Worm (Caenorhabditis elegans) whole organism, young adult: ENCODE results near the gene nfki-1.

Experiments
- B0336.3 ChIP-seq: fragments of 200-800 bp; sonication (Bioruptor generic); IDR thresholded peaks from 2 replicates; pipeline ENCODE4 v1.3.6; 2022; ENCODE audit warnings: missing genetic modification characterization, missing compliant biosample characterization
- C06A6.2 ChIP-seq: fragments of 200-800 bp; sonication (Bioruptor generic); conservative IDR thresholded peaks from 2 replicates; pipeline ENCODE4 v1.3.6; 2022; ENCODE audit warnings: missing genetic modification characterization, missing compliant biosample characterization
- F22D6.2 ChIP-seq: sonication (generic microtip); optimal IDR thresholded peaks from 2 replicates; lab custom pipeline; 2016; ENCODE audit warnings: mild to moderate bottlenecking, missing genetic modification characterization, missing compliant biosample characterization
- F49E8.2 ChIP-seq: sonication (generic microtip); optimal IDR thresholded peaks from 3 replicates; lab custom pipeline; 2017; ENCODE audit warnings: missing genetic modification characterization, mild to moderate bottlenecking, missing compliant biosample characterization, antibody characterized with exemption, moderate library complexity; ENCODE audit not compliant: insufficient read depth
- K12H6.12 ChIP-seq: fragments of 200-800 bp; sonication (Bioruptor generic); optimal IDR thresholded peaks from 2 replicates; lab custom pipeline; 2018; ENCODE audit warnings: mild to moderate bottlenecking, missing genetic modification characterization, missing compliant biosample characterization
- T07F8.4 ChIP-seq: sonication (generic microtip); optimal IDR thresholded peaks from 2 replicates; lab custom pipeline; 2016; ENCODE audit warnings: mild to moderate bottlenecking, missing genetic modification characterization, moderate library complexity, missing compliant biosample characterization
- Y56A3A.18 ChIP-seq: fragments of 200-800 bp; sonication (Bioruptor generic); IDR thresholded peaks from 2 replicates; pipeline ENCODE4 v1.3.6; 2022; ENCODE audit warnings: missing genetic modification reagents, missing genetic modification characterization, missing compliant biosample characterization
- Y67H2A.10 ChIP-seq: fragments of 200-800 bp; sonication (Bioruptor generic); conservative IDR thresholded peaks from 2 replicates; pipeline ENCODE4 v1.3.6; 2022; ENCODE audit warnings: missing genetic modification reagents, missing genetic modification characterization, missing compliant biosample characterization
- ZK185.1 ChIP-seq: sonication (generic microtip); optimal IDR thresholded peaks from 2 replicates; lab custom pipeline; 2016; ENCODE audit warnings: mild to moderate bottlenecking, missing genetic modification characterization, missing compliant biosample characterization; ENCODE audit not compliant: poor library complexity, severe bottlenecking
- ama-1 ChIP-seq, 3 experiments: fragments of 150-350 bp in 1 of 3; sonication (generic microtip) in 2 of 3; optimal IDR thresholded peaks; 2 replicates each; lab custom pipeline; 2014 to 2018; ENCODE audit warnings: missing biosample characterization in 2 of 3, missing genetic modification characterization in 2 of 3, missing genetic modification reagents in 2 of 3
- attf-5 ChIP-seq: fragments of 200-800 bp; sonication (Bioruptor generic); optimal IDR thresholded peaks from 2 replicates; lab custom pipeline; 2018; ENCODE audit warnings: mild to moderate bottlenecking, missing genetic modification characterization, missing compliant biosample characterization
- cebp-1 ChIP-seq, 2 experiments: fragments of 200-800 bp in 1 of 2; sonication (Bioruptor generic) in 1 of 2; sonication (generic microtip) in 1 of 2; IDR thresholded peaks in 1 of 2; optimal IDR thresholded peaks in 1 of 2; 2 replicates each; pipeline versions ENCODE4 v1.3.6 to Lab custom; 2017 to 2022; ENCODE audit warnings: missing compliant biosample characterization in 2 of 2, missing genetic modification characterization in 2 of 2, mild to moderate bottlenecking in 1 of 2, missing genetic modification reagents in 1 of 2, moderate library complexity in 1 of 2
- ceh-100 ChIP-seq: fragments of 200-800 bp; sonication (Bioruptor generic); IDR thresholded peaks from 2 replicates; pipeline ENCODE4 v1.3.6; 2022; ENCODE audit warnings: missing genetic modification reagents, missing genetic modification characterization, missing compliant biosample characterization
- ceh-27 ChIP-seq: fragments of 200-800 bp; sonication (Bioruptor generic); optimal IDR thresholded peaks from 2 replicates; lab custom pipeline; 2018; ENCODE audit warnings: mild to moderate bottlenecking, missing genetic modification characterization, moderate library complexity, missing compliant biosample characterization
- ceh-40 ChIP-seq: fragments of 200-800 bp; sonication (Bioruptor generic); IDR thresholded peaks from 2 replicates; pipeline ENCODE4 v1.3.6; 2022; ENCODE audit warnings: missing genetic modification characterization, missing compliant biosample characterization
- ceh-58 ChIP-seq: fragments of 200-800 bp; sonication (Bioruptor generic); IDR thresholded peaks from 2 replicates; pipeline ENCODE4 v1.3.6; 2022; ENCODE audit warnings: missing genetic modification characterization, missing compliant biosample characterization
- ceh-91 ChIP-seq: fragments of 200-800 bp; sonication (Bioruptor generic); IDR thresholded peaks from 2 replicates; pipeline ENCODE4 v1.3.6; 2022; ENCODE audit warnings: missing genetic modification reagents, missing genetic modification characterization, missing compliant biosample characterization
- die-1 ChIP-seq: sonication (generic microtip); optimal IDR thresholded peaks from 2 replicates; lab custom pipeline; 2016; ENCODE audit warnings: missing genotype, mild to moderate bottlenecking, missing genetic modification characterization, missing compliant biosample characterization
- dpff-1 ChIP-seq: sonication (generic microtip); optimal IDR thresholded peaks from 2 replicates; lab custom pipeline; 2017; ENCODE audit warnings: mild to moderate bottlenecking, missing genetic modification characterization, missing compliant biosample characterization
- ets-4 ChIP-seq: fragments of 200-800 bp; sonication (Bioruptor generic); optimal IDR thresholded peaks from 2 replicates; lab custom pipeline; 2018; ENCODE audit warnings: mild to moderate bottlenecking, missing genetic modification characterization, missing compliant biosample characterization
- fkh-3 ChIP-seq: sonication (generic microtip); optimal IDR thresholded peaks from 2 replicates; lab custom pipeline; 2016; ENCODE audit warnings: mild to moderate bottlenecking, missing genetic modification characterization, missing compliant biosample characterization
- lin-26 ChIP-seq: fragments of 200-800 bp; sonication (Bioruptor generic); IDR thresholded peaks from 2 replicates; pipeline ENCODE4 v1.3.6; 2022; ENCODE audit warnings: missing genetic modification reagents, missing genetic modification characterization, missing compliant biosample characterization
- lin-54 ChIP-seq: fragments of 200-800 bp; sonication (Bioruptor generic); optimal IDR thresholded peaks from 2 replicates; lab custom pipeline; 2018; ENCODE audit warnings: mild to moderate bottlenecking, missing genetic modification characterization, missing compliant biosample characterization
- lir-1 ChIP-seq: fragments of 200-800 bp; sonication (Bioruptor generic); conservative IDR thresholded peaks from 2 replicates; pipeline ENCODE4 v1.3.6; 2022; ENCODE audit warnings: missing genetic modification reagents, missing genetic modification characterization, missing compliant biosample characterization
- lsy-27 ChIP-seq: sonication (generic microtip); optimal IDR thresholded peaks from 2 replicates; lab custom pipeline; 2017; ENCODE audit warnings: missing genetic modification characterization, mild to moderate bottlenecking, missing compliant biosample characterization, antibody characterized with exemption, missing genotype, borderline replicate concordance; ENCODE audit not compliant: insufficient read depth
- nfya-2 ChIP-seq: fragments of 200-800 bp; sonication (Bioruptor generic); IDR thresholded peaks from 2 replicates; pipeline ENCODE4 v1.3.6; 2022; ENCODE audit warnings: missing genetic modification reagents, missing genetic modification characterization, missing compliant biosample characterization
- nhr-179 ChIP-seq: sonication (generic microtip); optimal IDR thresholded peaks from 2 replicates; lab custom pipeline; 2016; ENCODE audit warnings: mild to moderate bottlenecking, missing genetic modification characterization, missing compliant biosample characterization
- rec-8 ChIP-seq, 2 experiments: sonication (generic microtip); optimal IDR thresholded peaks; 2 replicates each; lab custom pipeline; 2016; ENCODE audit warnings: mild to moderate bottlenecking in 2 of 2, missing genetic modification characterization in 2 of 2, missing genetic modification reagents in 2 of 2, missing genotype in 2 of 2, missing biosample characterization in 1 of 2, missing compliant biosample characterization in 1 of 2, moderate library complexity in 1 of 2
- rpc-1 ChIP-seq, 2 experiments: fragments of 150-350 bp in 1 of 2; sonication (generic microtip) in 1 of 2; optimal IDR thresholded peaks; 2 replicates each; lab custom pipeline; 2014 to 2018; ENCODE audit warnings: missing biosample characterization in 1 of 2, missing genetic modification characterization in 1 of 2, missing genetic modification reagents in 1 of 2, missing genotype in 1 of 2
- somi-1 ChIP-seq: fragments of 200-800 bp; sonication (Bioruptor generic); optimal IDR thresholded peaks from 2 replicates; lab custom pipeline; 2018; ENCODE audit warnings: mild to moderate bottlenecking, missing genetic modification characterization, missing compliant biosample characterization
- unc-62 ChIP-seq: fragments of 150-350 bp; optimal IDR thresholded peaks from 2 replicates; lab custom pipeline; 2014; ENCODE audit warnings: missing biosample characterization, missing genetic modification reagents, missing genetic modification characterization
- zim-3 ChIP-seq: sonication (generic microtip); optimal IDR thresholded peaks from 2 replicates; lab custom pipeline; 2017; ENCODE audit warnings: mild to moderate bottlenecking, missing genetic modification characterization, moderate library complexity, missing compliant biosample characterization
- ztf-25 ChIP-seq: fragments of 200-800 bp; sonication (Bioruptor generic); IDR thresholded peaks from 2 replicates; pipeline ENCODE4 v1.3.6; 2022; ENCODE audit warnings: missing genetic modification reagents, missing genetic modification characterization, missing compliant biosample characterization
- ztf-26 ChIP-seq: sonication (generic microtip); optimal IDR thresholded peaks from 2 replicates; lab custom pipeline; 2017; ENCODE audit warnings: missing genetic modification characterization, missing compliant biosample characterization
- ztf-6 ChIP-seq: fragments of 200-800 bp; sonication (Bioruptor generic); IDR thresholded peaks from 2 replicates; pipeline ENCODE4 v1.3.6; 2022; ENCODE audit warnings: missing genetic modification reagents, missing genetic modification characterization, missing compliant biosample characterization

nfki-1 gene

ce11 chrX:15376580-15376979 is 21.5 kb downstream of the nfki-1 start (continued):
- TF ChIP-seq ets-4: no peak
- TF ChIP-seq unc-62: no peak
- no peak for TF ChIP-seq ztf-26 (tag; lab: Kevin White, UChicago)
- TF ChIP-seq somi-1 (GFP tag; lab: Kevin White, UChicago): no peak

- TF ChIP-seq ama-1 (optimal IDR thresholded peaks at IDR 0.05; lab: Kevin White, UChicago) (no peak), ama-1 (GFP tag; optimal IDR thresholded peaks at IDR 0.05; lab: Kevin White, UChicago) (peak in 1 of 2 experiments; percentile 3), nfya-2 (GFP tag; lab: Robert Waterston, UW) (no peak), lin-54 (GFP tag; lab: Kevin White, UChicago) (no peak), lsy-27 (tag; lab: Kevin White, UChicago) (no peak), C06A6.2 (GFP tag; lab: Robert Waterston, UW) (no peak), K12H6.12 (no peak)
- TF ChIP-seq, all 124 proteins: peak for 1
These were observed 22.7 kb downstream of the nfki-1 start, which contains the start of gene svh-5 for ce11 chrX:15377724-15378123. TSS of gene svh-5 (minus strand) at chrX:15377824.

- no peak for TF ChIP-seq K12H6.12
- TF ChIP-seq attf-5 (GFP tag; lab: Kevin White, UChicago): no peak
- no peak for TF ChIP-seq lir-1
- TF ChIP-seq ztf-6: no peak
- TF ChIP-seq Y67H2A.10: no peak
- TF ChIP-seq ceh-100 (GFP tag; lab: Robert Waterston, UW): no peak
- TF ChIP-seq ceh-58 (GFP tag; lab: Robert Waterston, UW): no peak
- TF ChIP-seq ceh-40: no peak
- no peak for TF ChIP-seq ztf-25 (GFP tag; lab: Robert Waterston, UW)
- TF ChIP-seq C06A6.2 (GFP tag; lab: Robert Waterston, UW): no peak
These were observed 24.8 kb downstream of the nfki-1 start for ce11 chrX:15379882-15380281.

DNA sequence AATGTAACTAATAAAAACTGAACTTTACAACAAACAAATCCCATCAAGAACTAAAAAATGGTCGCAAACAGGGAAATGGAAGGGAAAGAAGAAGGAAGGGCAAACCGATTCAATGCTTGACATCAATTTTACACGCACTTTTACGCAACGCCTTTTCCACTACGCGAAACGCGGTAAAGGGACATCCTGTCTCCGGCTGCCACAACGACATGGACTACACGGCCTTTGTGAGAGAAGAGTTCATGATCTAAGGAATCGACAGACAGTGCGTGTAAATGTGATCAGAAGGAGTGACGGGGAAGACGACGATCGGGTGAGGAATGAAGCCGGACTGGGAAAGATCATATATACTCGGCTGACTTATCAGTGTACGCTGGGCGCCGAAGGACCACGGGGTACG is 25.4 kb downstream of the nfki-1 start:
- TF ChIP-seq lin-26 (GFP tag; lab: Robert Waterston, UW) (0 out of 2 replicates have a peak, but pooled peaks have one; percentile 29), rec-8 (tag; optimal IDR thresholded peaks at IDR 0.05; lab: Kevin White, UChicago) (no peak)

ce11 chrX:15381486-15381885 is 26.4 kb downstream of the nfki-1 start:
- TF ChIP-seq ets-4: no peak
- no peak for TF ChIP-seq C06A6.2 (GFP tag; lab: Robert Waterston, UW)
- TF ChIP-seq ceh-91 (GFP tag; lab: Robert Waterston, UW): no peak
- TF ChIP-seq dpff-1: no peak
- TF ChIP-seq Y67H2A.10: no peak
- TF ChIP-seq rpc-1 (optimal IDR thresholded peaks at IDR 0.05; lab: Kevin White, UChicago): no peak
- no peak for TF ChIP-seq rpc-1 (tag; optimal IDR thresholded peaks at IDR 0.05; lab: Kevin White, UChicago)
- TF ChIP-seq ZK185.1 (tag; lab: Kevin White, UChicago): no peak
- no peak for TF ChIP-seq ceh-27
- TF ChIP-seq cebp-1 (GFP tag; IDR thresholded peaks at IDR 0.05; lab: Robert Waterston, UW): no peak
- no peak for TF ChIP-seq cebp-1 (tag; optimal IDR thresholded peaks at IDR 0.05; lab: Kevin White, UChicago)
- no peak for TF ChIP-seq fkh-3 (tag; lab: Kevin White, UChicago)
- TF ChIP-seq die-1: no peak
- no peak for TF ChIP-seq nhr-179
- no peak for TF ChIP-seq B0336.3 (GFP tag; lab: Robert Waterston, UW)
- TF ChIP-seq ceh-58 (GFP tag; lab: Robert Waterston, UW): no peak
- no peak for TF ChIP-seq zim-3 (tag; lab: Kevin White, UChicago)
- TF ChIP-seq F49E8.2: no peak
- no peak for TF ChIP-seq Y56A3A.18 (GFP tag; lab: Robert Waterston, UW)
- no peak for TF ChIP-seq F22D6.2 (tag; lab: Kevin White, UChicago)
- no peak for TF ChIP-seq nfya-2 (GFP tag; lab: Robert Waterston, UW)
- TF ChIP-seq T07F8.4 (tag; lab: Kevin White, UChicago): no peak
- TF ChIP-seq, all 124 proteins: peak for 0
